Fruit fly (Drosophila melanogaster) whole organism, wandering third instar larva: Measurements from ENCODE around the gene CCT2.
"Not testable (repeated sequence)": the region's sequence is repeated elsewhere in the genome, so short reads cannot be mapped to it uniquely, and the experiment has no call there.

Experiments used
- Abd-B ChIP-seq: fragments of >200 bp; optimal IDR thresholded peaks from 2 replicates; lab custom pipeline; 2017; ENCODE audit warnings: missing biosample characterization, missing genetic modification characterization
- CG32264 ChIP-seq: fragments of 200-800 bp; sonication (Bioruptor generic); optimal IDR thresholded peaks from 2 replicates; lab custom pipeline; 2016; ENCODE audit warnings: missing biosample characterization, missing genetic modification characterization
- CG9705 ChIP-seq: fragments of 200-800 bp; sonication (Bioruptor generic); optimal IDR thresholded peaks from 2 replicates; lab custom pipeline; 2018; ENCODE audit warnings: missing biosample characterization, mild to moderate bottlenecking, missing genetic modification characterization
- Dfd ChIP-seq: fragments of >200 bp; optimal IDR thresholded peaks from 2 replicates; lab custom pipeline; 2017; ENCODE audit warnings: missing biosample characterization, missing genetic modification characterization
- GATAd ChIP-seq: sonication (Bioruptor generic); optimal IDR thresholded peaks from 2 replicates; lab custom pipeline; 2016; ENCODE audit warnings: missing biosample characterization, missing genetic modification characterization
- HLH106 ChIP-seq: fragments of 200-800 bp; optimal IDR thresholded peaks from 3 replicates; lab custom pipeline; 2019; ENCODE audit warnings: missing biosample characterization, mild to moderate bottlenecking, missing genetic modification characterization, moderate library complexity
- Hnf4 ChIP-seq: fragments of 200-800 bp; sonication (Bioruptor generic); optimal IDR thresholded peaks from 2 replicates; lab custom pipeline; 2016; ENCODE audit warnings: missing biosample characterization, mild to moderate bottlenecking, missing genetic modification characterization
- Hr78 ChIP-seq: fragments of >200 bp; optimal IDR thresholded peaks from 2 replicates; lab custom pipeline; 2017; ENCODE audit warnings: missing biosample characterization, missing genetic modification characterization
- Mio ChIP-seq: sonication (Bioruptor generic); optimal IDR thresholded peaks from 2 replicates; lab custom pipeline; 2016; ENCODE audit warnings: missing biosample characterization, missing genetic modification characterization
- OdsH ChIP-seq: fragments of 200-800 bp; sonication (Bioruptor generic); optimal IDR thresholded peaks from 2 replicates; lab custom pipeline; 2016; ENCODE audit warnings: missing biosample characterization, mild to moderate bottlenecking, missing genetic modification characterization
- Rel ChIP-seq, 2 experiments: fragments of 200-800 bp; sonication (Bioruptor generic) in 1 of 2; optimal IDR thresholded peaks; 2 replicates in 1 of 2; 3 replicates in 1 of 2; lab custom pipeline; 2016 to 2019; ENCODE audit warnings: mild to moderate bottlenecking in 2 of 2, missing biosample characterization in 2 of 2, missing genetic modification characterization in 2 of 2, moderate library complexity in 1 of 2
- Sp1 ChIP-seq: fragments of 200-800 bp; sonication (Bioruptor generic); optimal IDR thresholded peaks from 3 replicates; lab custom pipeline; 2019; ENCODE audit warnings: missing biosample characterization, mild to moderate bottlenecking, missing genetic modification characterization, moderate library complexity
- Vsx2 ChIP-seq: fragments of 200-300, 225-300 bp; sonication (Bioruptor generic); optimal IDR thresholded peaks from 2 replicates; lab custom pipeline; 2018; ENCODE audit warnings: missing biosample characterization, missing genetic modification characterization; ENCODE audit not compliant: partially characterized antibody
- br ChIP-seq: fragments of 200-800 bp; sonication (Bioruptor generic); optimal IDR thresholded peaks from 2 replicates; lab custom pipeline; 2016; ENCODE audit warnings: missing biosample characterization, missing genetic modification characterization
- dl ChIP-seq, 2 experiments: fragments of 175-275, 200-275 bp in 1 of 2; fragments of 200-275 bp in 1 of 2; sonication (Bioruptor generic); optimal IDR thresholded peaks; lab custom pipeline; 2018; ENCODE audit warnings: mild to moderate bottlenecking in 2 of 2, missing biosample characterization in 2 of 2, missing genetic modification characterization in 2 of 2, moderate library complexity in 2 of 2; ENCODE audit not compliant: partially characterized antibody in 2 of 2, insufficient read depth in 1 of 2
- dmrt93B ChIP-seq: fragments of 200-800 bp; sonication (Bioruptor generic); optimal IDR thresholded peaks from 2 replicates; lab custom pipeline; 2018; ENCODE audit warnings: missing biosample characterization, mild to moderate bottlenecking, missing genetic modification characterization
- dsf ChIP-seq: sonication (Bioruptor generic); optimal IDR thresholded peaks from 2 replicates; lab custom pipeline; 2016; ENCODE audit warnings: missing biosample characterization, missing genetic modification characterization, borderline replicate concordance
- fru ChIP-seq: fragments of 200-800 bp; sonication (Bioruptor generic); optimal IDR thresholded peaks from 3 replicates; lab custom pipeline; 2016; ENCODE audit warnings: missing biosample characterization, mild to moderate bottlenecking, missing genetic modification characterization
- h ChIP-seq: fragments of 200-800 bp; sonication (Bioruptor generic); optimal IDR thresholded peaks from 3 replicates; lab custom pipeline; 2016; ENCODE audit warnings: missing biosample characterization, mild to moderate bottlenecking, missing genetic modification characterization
- jim ChIP-seq: fragments of 175-275, 200-325 bp; sonication (Bioruptor generic); optimal IDR thresholded peaks from 2 replicates; lab custom pipeline; 2016; ENCODE audit warnings: missing biosample characterization, mild to moderate bottlenecking, missing genetic modification characterization
- lola ChIP-seq: fragments of >200 bp; optimal IDR thresholded peaks from 2 replicates; lab custom pipeline; 2017; ENCODE audit warnings: missing biosample characterization, missing genetic modification characterization
- psq ChIP-seq: fragments of 200-800 bp; sonication (Bioruptor generic); optimal IDR thresholded peaks from 3 replicates; lab custom pipeline; 2017; ENCODE audit warnings: missing biosample characterization, mild to moderate bottlenecking, missing genetic modification characterization, moderate library complexity
- rgr ChIP-seq: fragments of 200-800 bp; sonication (Bioruptor generic); optimal IDR thresholded peaks from 3 replicates; lab custom pipeline; 2016; ENCODE audit warnings: missing biosample characterization, mild to moderate bottlenecking, missing genetic modification characterization
- sv ChIP-seq: fragments of 200-800 bp; sonication (Bioruptor generic); optimal IDR thresholded peaks from 3 replicates; lab custom pipeline; 2016; ENCODE audit warnings: missing biosample characterization, missing genetic modification characterization
- tai ChIP-seq: sonication (Bioruptor generic); optimal IDR thresholded peaks from 2 replicates; lab custom pipeline; 2016; ENCODE audit warnings: missing biosample characterization, missing genetic modification characterization
- usp ChIP-seq: fragments of >200 bp; optimal IDR thresholded peaks from 2 replicates; lab custom pipeline; 2017; ENCODE audit warnings: missing biosample characterization, missing genetic modification characterization
- woc ChIP-seq: sonication (Bioruptor generic); optimal IDR thresholded peaks from 2 replicates; lab custom pipeline; 2016; ENCODE audit warnings: missing biosample characterization, mild to moderate bottlenecking, missing genetic modification characterization

Gene CCT2

dm6 chrX:9087920-9088417, 1.3 kb upstream of the CCT2 start, which contains the start of gene CG6999:
CG6999 (plus strand) TSS chrX:9088367.
- not testable (repeated sequence) for TF ChIP-seq GATAd; Rel (GFP tag; optimal IDR thresholded peaks at IDR 0.05; lab: Kevin White, UChicago); Rel (tag; optimal IDR thresholded peaks at IDR 0.05; lab: Kevin White, UChicago); Dfd (GFP tag; lab: Kevin White, UChicago)

- TF ChIP-seq psq (GFP tag; lab: Kevin White, UChicago) = no peak
- TF ChIP-seq lola (GFP tag; lab: Kevin White, UChicago) = no peak
- no peak for TF ChIP-seq CG32264 (GFP tag; lab: Kevin White, UChicago)
- TF ChIP-seq Vsx2 (GFP tag; lab: Kevin White, UChicago) = no peak
- no peak for TF ChIP-seq Sp1 (GFP tag; lab: Kevin White, UChicago)
- TF ChIP-seq Dfd (GFP tag; lab: Kevin White, UChicago) = no peak
- TF ChIP-seq dmrt93B (GFP tag; lab: Kevin White, UChicago) = no peak
- no peak for TF ChIP-seq Hnf4 (GFP tag; lab: Kevin White, UChicago)
- TF ChIP-seq dl (GFP tag; optimal IDR thresholded peaks at IDR 0.05; lab: Kevin White, UChicago; ENCODE audit: insufficient read depth in 1 of 2, partially characterized antibody in 2 of 2) = no peak
- no peak for TF ChIP-seq Mio
- TF ChIP-seq h (GFP tag; lab: Kevin White, UChicago) = no peak
- no peak for TF ChIP-seq rgr (GFP tag; lab: Kevin White, UChicago)
- no peak for TF ChIP-seq br (GFP tag; lab: Kevin White, UChicago)
- TF ChIP-seq CG9705 (GFP tag; lab: Kevin White, UChicago) = no peak
- no peak for TF ChIP-seq woc (GFP tag; lab: Kevin White, UChicago)
- TF ChIP-seq dsf (GFP tag; lab: Kevin White, UChicago) = no peak
- TF ChIP-seq HLH106 = no peak
These were observed 695 bp downstream of the CCT2 start for dm6 chrX:9090057-9090358.

dm6 chrX:9093062-9093461, 3.7 kb downstream of the CCT2 start:
- TF ChIP-seq Dfd (GFP tag; lab: Kevin White, UChicago) (peak; percentile 92), dl (GFP tag; optimal IDR thresholded peaks at IDR 0.05; lab: Kevin White, UChicago; ENCODE audit: insufficient read depth in 1 of 2, partially characterized antibody in 2 of 2) (no peak), OdsH (GFP tag; lab: Kevin White, UChicago) (no peak), dsf (GFP tag; lab: Kevin White, UChicago) (no peak)

- TF ChIP-seq Mio (no peak), usp (GFP tag; lab: Kevin White, UChicago) (no peak), fru (GFP tag; lab: Kevin White, UChicago) (no peak), dsf (GFP tag; lab: Kevin White, UChicago) (no peak)
These were observed 4.6 kb downstream of the CCT2 start for dm6 chrX:9093912-9094311.

- TF ChIP-seq CG9705 (GFP tag; lab: Kevin White, UChicago) (no peak), jim (GFP tag; lab: Kevin White, UChicago) (no peak), dsf (GFP tag; lab: Kevin White, UChicago) (no peak), tai (no peak), Hr78 (GFP tag; lab: Kevin White, UChicago) (no peak), Vsx2 (GFP tag; lab: Kevin White, UChicago) (no peak), Abd-B (GFP tag; lab: Kevin White, UChicago) (no peak), CG32264 (GFP tag; lab: Kevin White, UChicago) (no peak), Mio (no peak), sv (GFP tag; lab: Kevin White, UChicago) (no peak), lola (GFP tag; lab: Kevin White, UChicago) (no peak), psq (GFP tag; lab: Kevin White, UChicago) (no peak), fru (GFP tag; lab: Kevin White, UChicago) (no peak), br (GFP tag; lab: Kevin White, UChicago) (no peak), OdsH (GFP tag; lab: Kevin White, UChicago) (no peak), usp (GFP tag; lab: Kevin White, UChicago) (no peak)
These were observed 12.8 kb downstream of the CCT2 start for dm6 chrX:9102125-9102524.
